Fruit fly (Drosophila melanogaster): Measurements from ENCODE around the gene GluRIIB.

The GluRIIB gene

DNA sequence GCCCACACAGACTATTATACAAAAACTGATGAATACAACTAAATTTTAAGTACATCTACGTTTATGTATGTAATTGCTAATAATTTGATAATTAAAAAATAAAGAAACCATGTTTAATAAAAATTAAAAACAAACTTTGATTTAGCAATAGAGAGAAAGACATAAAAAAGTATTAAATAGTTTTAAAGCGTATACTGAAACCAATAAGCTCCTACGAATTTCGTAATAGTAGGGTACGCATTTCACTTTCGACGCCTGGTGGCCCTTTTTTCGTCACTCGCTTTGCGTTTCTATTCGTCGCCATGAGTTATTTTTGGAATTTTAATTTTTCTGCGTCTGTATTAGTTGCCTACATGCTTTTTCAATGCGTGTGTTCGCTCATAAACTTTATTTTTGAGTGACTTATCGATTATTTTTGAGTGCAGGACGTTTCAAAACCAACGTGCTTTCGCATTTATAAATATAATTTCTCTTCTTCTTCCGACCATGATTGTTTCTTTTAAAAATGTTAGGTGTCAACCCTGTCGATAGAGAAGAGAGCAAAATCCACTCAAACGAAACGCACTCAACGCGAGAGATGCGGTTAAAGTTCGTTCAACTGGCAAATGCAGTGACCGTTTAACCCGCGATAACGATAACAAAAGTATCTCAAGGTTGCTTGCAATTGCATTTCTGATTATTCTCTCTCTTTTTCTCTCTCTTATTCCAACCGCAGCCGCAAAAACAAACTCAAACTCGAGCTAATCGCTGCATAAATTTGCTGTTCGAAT is 12.4 kb upstream of the GluRIIB start, which contains the start of gene Oscillin (continued):
- peak; percentile 44 for TF ChIP-seq CG8359 (GFP tag; optimal IDR thresholded peaks at IDR 0.05; ENCODE audit: borderline replicate concordance)
- peak; percentile 88 for TF ChIP-seq mld (GFP tag; IDR thresholded peaks at IDR 0.05; ENCODE audit: partially characterized antibody)
- TF ChIP-seq sens-2 (GFP tag; IDR thresholded peaks at IDR 0.05): no peak
- TF ChIP-seq zen2 (GFP tag; IDR thresholded peaks at IDR 0.05; ENCODE audit: partially characterized antibody): peak; percentile 89
- TF ChIP-seq jumu (GFP tag; optimal IDR thresholded peaks at IDR 0.05): no peak
- peak; percentile 59 for TF ChIP-seq Scr (GFP tag; IDR thresholded peaks at IDR 0.05; ENCODE audit: partially characterized antibody)
- peak; percentile 78 for TF ChIP-seq HLH3B (GFP tag; IDR thresholded peaks at IDR 0.05)
- peak; percentile 84 for TF ChIP-seq hb (GFP tag; IDR thresholded peaks at IDR 0.05; ENCODE audit: partially characterized antibody)
- TF ChIP-seq CG34376 (GFP tag; optimal IDR thresholded peaks at IDR 0.05): peak; percentile 33
- TF ChIP-seq shn (GFP tag; optimal IDR thresholded peaks at IDR 0.05): no peak
- no peak for TF ChIP-seq ATbp (GFP tag; optimal IDR thresholded peaks at IDR 0.05)
- TF ChIP-seq danr (GFP tag; IDR thresholded peaks at IDR 0.05): 0 out of 2 replicates have a peak, but pooled peaks have one; percentile 7
- TF ChIP-seq Gug (GFP tag; IDR thresholded peaks at IDR 0.05): 0 out of 4 replicates have a peak, but pooled peaks have one; percentile 53
- TF ChIP-seq CG10654 (GFP tag; optimal IDR thresholded peaks at IDR 0.05): peak; percentile 58
- TF ChIP-seq trem (tag; optimal IDR thresholded peaks at IDR 0.05): peak; percentile 69
- TF ChIP-seq dmrt99B (tag; optimal IDR thresholded peaks at IDR 0.05): peak; percentile 89
- peak; percentile 89 for TF ChIP-seq CG14710 (tag; optimal IDR thresholded peaks at IDR 0.05)
- peak; percentile 16; the same call in 1 of the 2 replicates for TF ChIP-seq Adf1 (GFP tag; IDR thresholded peaks at IDR 0.05)
- TF ChIP-seq gem (tag; optimal IDR thresholded peaks at IDR 0.05): peak; percentile 58
- peak; percentile 92 for TF ChIP-seq CG17829 (tag; optimal IDR thresholded peaks at IDR 0.05)
- TF ChIP-seq insv (GFP tag; optimal IDR thresholded peaks at IDR 0.05): peak in 1 of 2 experiments; percentile 35
- peak; percentile 87 for TF ChIP-seq CG34422 (GFP tag; IDR thresholded peaks at IDR 0.05)
- TF ChIP-seq Ptx1 (GFP tag; IDR thresholded peaks at IDR 0.05): peak; percentile 88
- TF ChIP-seq al (GFP tag; IDR thresholded peaks at IDR 0.05): peak; percentile 74
- peak; percentile 71 for TF ChIP-seq ind (GFP tag; optimal IDR thresholded peaks at IDR 0.05)
- TF ChIP-seq nmo (GFP tag; optimal IDR thresholded peaks at IDR 0.05): peak; percentile 93
- no peak for TF ChIP-seq CG8089 (GFP tag; optimal IDR thresholded peaks at IDR 0.05)
- no peak for TF ChIP-seq CG16863 (GFP tag; optimal IDR thresholded peaks at IDR 0.05)
- TF ChIP-seq gsb-n (tag; optimal IDR thresholded peaks at IDR 0.05): peak; percentile 89
- TF ChIP-seq bab2 (GFP tag; optimal IDR thresholded peaks at IDR 0.05): peak; percentile 59
- TF ChIP-seq ato (GFP tag; IDR thresholded peaks at IDR 0.05; ENCODE audit: partially characterized antibody): peak; percentile 81; the same call in 1 of the 2 replicates
- no peak for TF ChIP-seq CG17186 (GFP tag; optimal IDR thresholded peaks at IDR 0.05)
- TF ChIP-seq dmrt11E (tag; optimal IDR thresholded peaks at IDR 0.05): peak; percentile 71
- peak; percentile 62 for TF ChIP-seq tin (GFP tag; optimal IDR thresholded peaks at IDR 0.05)
- TF ChIP-seq CG11456 (GFP tag; IDR thresholded peaks at IDR 0.05): peak; percentile 84
- TF ChIP-seq pum (GFP tag; optimal IDR thresholded peaks at IDR 0.05): peak; percentile 13
- no peak for TF ChIP-seq sima (GFP tag; optimal IDR thresholded peaks at IDR 0.05)
- no peak for TF ChIP-seq Bdp1 (GFP tag; optimal IDR thresholded peaks at IDR 0.05)
- no peak for TF ChIP-seq tio (GFP tag; optimal IDR thresholded peaks at IDR 0.05)
- TF ChIP-seq cad (GFP tag; optimal IDR thresholded peaks at IDR 0.05): no peak
- TF ChIP-seq CG18599 (GFP tag; optimal IDR thresholded peaks at IDR 0.05): peak; percentile 89
- 0 out of 2 replicates have a peak, but pooled peaks have one; percentile 28 for TF ChIP-seq CG5953 (GFP tag; IDR thresholded peaks at IDR 0.05)
- no peak for TF ChIP-seq pan (optimal IDR thresholded peaks at IDR 0.05)
- TF ChIP-seq pan (GFP tag; optimal IDR thresholded peaks at IDR 0.05 in 1 of 2, IDR thresholded peaks at IDR 0.05 in 1 of 2): peak in 1 of 2 experiments; percentile 92
- no peak for TF ChIP-seq fd64A (GFP tag; optimal IDR thresholded peaks at IDR 0.05)
- peak; percentile 45; the same call in 1 of the 2 replicates for TF ChIP-seq rib (GFP tag; IDR thresholded peaks at IDR 0.05)
- TF ChIP-seq dati (GFP tag; IDR thresholded peaks at IDR 0.05): peak; percentile 49; the same call in 1 of the 2 replicates
- peak; percentile 51 for TF ChIP-seq CG30020 (tag; optimal IDR thresholded peaks at IDR 0.05)
- no peak for TF ChIP-seq eve (GFP tag; optimal IDR thresholded peaks at IDR 0.05)

All from whole organism, embryonic.